Fruit fly (Drosophila melanogaster): ENCODE measurements around the gene pkm.
A peak's percentile ranks its signal among the peaks of the same experiment; 100 is the strongest.

pkm gene

DNA sequence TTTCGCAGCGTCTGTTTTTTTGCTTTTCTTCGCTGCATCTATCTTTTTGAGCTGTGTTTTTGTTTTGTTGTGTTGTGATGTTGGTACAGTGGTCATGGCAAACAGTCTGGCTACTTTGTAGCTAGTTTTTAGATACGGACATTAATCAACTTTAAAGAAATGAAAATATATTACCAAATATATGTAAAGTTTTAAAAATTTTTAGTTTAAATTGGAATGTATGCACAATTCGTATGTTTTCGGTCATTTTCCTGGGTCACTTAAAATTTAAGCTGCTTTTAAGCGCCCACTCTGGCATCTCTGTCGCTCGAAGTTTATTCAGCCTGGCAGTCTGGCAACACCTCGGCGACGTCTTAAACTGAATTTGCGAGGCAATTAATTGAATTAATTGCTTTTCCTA is 7.4 kb downstream of the pkm start, which contains the start of gene CG11695 (continued):
- TF ChIP-seq dpn (GFP tag; optimal IDR thresholded peaks at IDR 0.05) (peak; percentile 41 to 69), NK7.1 (GFP tag; optimal IDR thresholded peaks at IDR 0.05) (no peak), Bteb2 (GFP tag; optimal IDR thresholded peaks at IDR 0.05) (peak; percentile 4), CG5953 (GFP tag; IDR thresholded peaks at IDR 0.05) (no peak), CG8924 (tag; optimal IDR thresholded peaks at IDR 0.05) (peak; percentile 51), Hr51 (GFP tag; optimal IDR thresholded peaks at IDR 0.05) (peak; percentile 5 to 66), maf-S (GFP tag; optimal IDR thresholded peaks at IDR 0.05) (no peak), CG9817 (tag; optimal IDR thresholded peaks at IDR 0.05) (peak; percentile 81), sd (tag; optimal IDR thresholded peaks at IDR 0.05) (peak; percentile 46), CG14965 (GFP tag; optimal IDR thresholded peaks at IDR 0.05; ENCODE audit: borderline replicate concordance) (no peak), chm (GFP tag; IDR thresholded peaks at IDR 0.05) (peak; percentile 36; the same call in 1 of the 2 replicates), sug (tag; optimal IDR thresholded peaks at IDR 0.05) (peak; percentile 82), CG33213 (GFP tag; optimal IDR thresholded peaks at IDR 0.05) (no peak), CG4424 (GFP tag; optimal IDR thresholded peaks at IDR 0.05) (peak; percentile 58), CG18011 (GFP tag; optimal IDR thresholded peaks at IDR 0.05) (peak; percentile 23), CG43689 (GFP tag; IDR thresholded peaks at IDR 0.05) (no peak), Tbp (GFP tag; optimal IDR thresholded peaks at IDR 0.05) (no peak), CG12299 (tag; optimal IDR thresholded peaks at IDR 0.05) (peak; percentile 61), toy (GFP tag; IDR thresholded peaks at IDR 0.05) (no peak), MTF-1 (GFP tag; optimal IDR thresholded peaks at IDR 0.05; ENCODE audit: borderline replicate concordance) (no peak), YL-1 (GFP tag; optimal IDR thresholded peaks at IDR 0.05) (peak; percentile 77), bowl (GFP tag; IDR thresholded peaks at IDR 0.05) (no peak), pfk (GFP tag; optimal IDR thresholded peaks at IDR 0.05) (no peak), ewg (GFP tag; optimal IDR thresholded peaks at IDR 0.05) (peak; percentile 18), CG8388 (GFP tag; optimal IDR thresholded peaks at IDR 0.05) (peak; percentile 42), Fer1 (GFP tag; optimal IDR thresholded peaks at IDR 0.05) (peak; percentile 73), CG2889 (GFP tag; IDR thresholded peaks at IDR 0.05) (peak; percentile 54; the same call in 1 of the 3 replicates), jumu (GFP tag; optimal IDR thresholded peaks at IDR 0.05) (peak; percentile 8), MBD-R2 (GFP tag; IDR thresholded peaks at IDR 0.05) (peak; percentile 94), CG14014 (GFP tag; IDR thresholded peaks at IDR 0.05) (peak; percentile 70), CG11723 (GFP tag; optimal IDR thresholded peaks at IDR 0.05) (peak; percentile 13), CG4282 (GFP tag; optimal IDR thresholded peaks at IDR 0.05) (no peak), ac (GFP tag; optimal IDR thresholded peaks at IDR 0.05) (no peak), CG4820 (GFP tag; optimal IDR thresholded peaks at IDR 0.05) (peak; percentile 48), usp (GFP tag; optimal IDR thresholded peaks at IDR 0.05) (no peak), Deaf1 (tag; optimal IDR thresholded peaks at IDR 0.05) (peak; percentile 25), CG12219 (GFP tag; optimal IDR thresholded peaks at IDR 0.05) (no peak), CG11247 (GFP tag; IDR thresholded peaks at IDR 0.05) (peak; percentile 57), CG2120 (GFP tag; optimal IDR thresholded peaks at IDR 0.05) (peak; percentile 78), CG4617 (GFP tag; optimal IDR thresholded peaks at IDR 0.05; ENCODE audit: borderline replicate concordance) (peak; percentile 80), hth (optimal IDR thresholded peaks at IDR 0.05) (no peak), emc (GFP tag; optimal IDR thresholded peaks at IDR 0.05) (no peak), CG7963 (GFP tag; IDR thresholded peaks at IDR 0.05; ENCODE audit: partially characterized antibody) (no peak), dmrt99B (tag; optimal IDR thresholded peaks at IDR 0.05) (peak; percentile 57), ab (GFP tag; optimal IDR thresholded peaks at IDR 0.05) (no peak), CG4707 (GFP tag; optimal IDR thresholded peaks at IDR 0.05) (peak; percentile 21), crc (GFP tag; optimal IDR thresholded peaks at IDR 0.05) (no peak), unc-4 (GFP tag; IDR thresholded peaks at IDR 0.05; ENCODE audit: partially characterized antibody) (no peak), CG12942 (GFP tag; optimal IDR thresholded peaks at IDR 0.05) (peak; percentile 56), CG3407 (GFP tag; optimal IDR thresholded peaks at IDR 0.05) (no peak), peb (GFP tag; IDR thresholded peaks at IDR 0.05) (peak; percentile 45; the same call in 1 of the 2 replicates)
